Worm (Caenorhabditis elegans) whole organism, L4/young adult: ENCODE measurements around the gene F35F11.2.

Source experiments
- W03F9.2 ChIP-seq: fragments of 150-350 bp; optimal IDR thresholded peaks from 2 replicates; lab custom pipeline; 2014; ENCODE audit warnings: missing biosample characterization, missing genetic modification characterization
- dao-5 ChIP-seq: sonication (generic microtip); optimal IDR thresholded peaks from 2 replicates; lab custom pipeline; 2016; ENCODE audit warnings: missing genotype, missing genetic modification characterization, moderate library complexity, missing compliant biosample characterization
- him-1 ChIP-seq: sonication (generic microtip); optimal IDR thresholded peaks from 2 replicates; lab custom pipeline; 2016; ENCODE audit warnings: missing genotype, missing genetic modification reagents, missing genetic modification characterization, missing compliant biosample characterization

Gene F35F11.2

ce11 chrIV:4074610-4075009, 34.5 kb downstream of the F35F11.2 start, which contains the start of gene W03D2.9:
TSS of gene W03D2.9 (minus strand) at chrIV:4074710.
- TF ChIP-seq dao-5 (tag; lab: Kevin White, UChicago): no peak
- TF ChIP-seq W03F9.2: no peak
- no peak for TF ChIP-seq him-1

- no peak for TF ChIP-seq him-1
- TF ChIP-seq dao-5 (tag; lab: Kevin White, UChicago): no peak
- TF ChIP-seq W03F9.2: no peak
Measured at ce11 chrIV:4076690-4077295, 36.7 kb downstream of the F35F11.2 start.

ce11 chrIV:4078901-4079300, 38.8 kb downstream of the F35F11.2 start, which contains the start of gene C35B1.8:
TSS of gene C35B1.8 (minus strand) at chrIV:4079001.
- TF ChIP-seq him-1 (no peak), W03F9.2 (no peak), dao-5 (tag; lab: Kevin White, UChicago) (no peak)

- TF ChIP-seq dao-5 (tag; lab: Kevin White, UChicago) (no peak), W03F9.2 (no peak), him-1 (no peak)
Measured at ce11 chrIV:4079514-4079913, 39.4 kb downstream of the F35F11.2 start, which contains the start of gene C35B1.4. TSS of gene C35B1.4 (plus strand) at chrIV:4079814.

- TF ChIP-seq dao-5 (tag; lab: Kevin White, UChicago): no peak
Measured at ce11 chrIV:4080846-4081245, 40.8 kb downstream of the F35F11.2 start, which contains the start of the genes C35B1.9 and C35B1.3. TSS of gene C35B1.9 (minus strand) at chrIV:4080946. TSS of gene C35B1.3 (plus strand) at chrIV:4081151.

ce11 chrIV:4082599-4082998, 42.5 kb downstream of the F35F11.2 start:
- TF ChIP-seq W03F9.2 (no peak), dao-5 (tag; lab: Kevin White, UChicago) (no peak), him-1 (no peak)

- no peak for TF ChIP-seq dao-5 (tag; lab: Kevin White, UChicago)
- no peak for TF ChIP-seq W03F9.2
- no peak for TF ChIP-seq him-1
Measured at ce11 chrIV:4083094-4083493, 43.0 kb downstream of the F35F11.2 start.

ce11 chrIV:4084109-4084508, 44.0 kb downstream of the F35F11.2 start, which contains the start of gene C35B1.5:
TSS of gene C35B1.5 (minus strand) at chrIV:4084209.
- no peak for TF ChIP-seq W03F9.2
- no peak for TF ChIP-seq dao-5 (tag; lab: Kevin White, UChicago)
- no peak for TF ChIP-seq him-1

ce11 chrIV:4085022-4085421, 44.9 kb downstream of the F35F11.2 start:
- TF ChIP-seq W03F9.2 (peak; percentile 2), him-1 (no peak), dao-5 (tag; lab: Kevin White, UChicago) (no peak)

ce11 chrIV:4085787-4086262, 45.7 kb downstream of the F35F11.2 start, which contains the start of gene C35B1.2:
TSS of gene C35B1.2 (plus strand) at chrIV:4086212.
- peak; percentile 23 for TF ChIP-seq W03F9.2
- no peak for TF ChIP-seq him-1
- no peak for TF ChIP-seq dao-5 (tag; lab: Kevin White, UChicago)
